Fruit fly (Drosophila melanogaster) whole organism: ENCODE measurements around the gene CG31538.

Experiments used
- Dll ChIP-seq: fragments of >200 bp; optimal IDR thresholded peaks from 2 replicates; lab custom pipeline; 2017
- EcR ChIP-seq, 2 experiments: fragments of >200 bp; optimal IDR thresholded peaks; 2 replicates each; lab custom pipeline; 2017; ENCODE audit warnings: missing biosample characterization in 2 of 2, missing genetic modification characterization in 2 of 2, missing genetic modification reagents in 2 of 2
- pan ChIP-seq: fragments of >200 bp; optimal IDR thresholded peaks from 2 replicates; lab custom pipeline; 2017
- usp ChIP-seq: fragments of >200 bp; optimal IDR thresholded peaks from 2 replicates; lab custom pipeline; 2017; ENCODE audit warnings: missing biosample characterization, missing genetic modification characterization, mixed read lengths

DNA sequence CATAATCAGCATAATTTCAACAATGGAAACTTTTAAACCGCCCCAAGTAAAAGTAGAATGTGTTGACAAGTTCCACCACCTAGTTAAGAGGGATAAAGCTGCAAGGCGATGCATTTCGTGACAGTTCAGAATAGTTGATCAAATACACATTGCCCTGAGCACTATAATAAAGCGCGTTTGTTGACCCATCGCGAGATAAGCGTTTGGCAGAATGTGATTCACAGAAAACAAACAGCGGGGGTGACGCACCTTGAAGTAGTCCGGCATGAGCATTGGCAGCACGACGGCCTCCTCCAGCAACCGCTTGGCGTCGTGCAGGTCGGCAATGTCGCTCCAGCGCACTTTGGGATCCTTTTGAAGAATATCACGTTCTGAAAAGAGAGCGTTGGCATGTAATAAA lies 48.2 kb downstream of the CG31538 start:
- TF ChIP-seq usp (GFP tag; lab: Kevin White, UChicago) (no peak), EcR (GFP tag; optimal IDR thresholded peaks at IDR 0.05; lab: Kevin White, UChicago) (no peak), pan (no peak), Dll (lab: Kevin White, UChicago) (no peak)
